Worm (Caenorhabditis elegans): ENCODE results near the gene snb-2.

snb-2 gene

DNA sequence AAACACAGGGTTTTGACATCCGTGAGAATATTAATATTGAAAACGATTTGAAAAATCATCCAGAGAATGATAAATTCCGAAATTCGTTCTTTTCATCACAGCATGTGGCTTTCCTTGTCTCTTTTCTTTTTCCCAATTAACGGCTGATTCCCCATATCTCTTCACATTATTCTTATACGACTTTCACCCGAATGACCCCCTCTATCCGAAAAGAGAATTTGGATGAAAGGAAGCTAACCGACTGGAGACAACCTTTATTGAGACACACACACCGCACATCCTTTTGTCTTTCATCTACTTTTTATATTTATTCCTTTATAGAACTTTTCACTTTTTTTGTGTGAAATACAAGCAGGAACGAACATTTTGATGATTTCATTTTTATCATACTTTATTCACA, 11.9 kb upstream of the snb-2 start:
- TF ChIP-seq ama-1 (optimal IDR thresholded peaks at IDR 0.05) (no peak), ceh-13 (GFP tag; optimal IDR thresholded peaks at IDR 0.05) (no peak), ets-7 (tag; optimal IDR thresholded peaks at IDR 0.05) (no peak), scrt-1 (GFP tag; IDR thresholded peaks at IDR 0.05) (no peak), aly-1 (tag; optimal IDR thresholded peaks at IDR 0.05) (no peak)

DNA sequence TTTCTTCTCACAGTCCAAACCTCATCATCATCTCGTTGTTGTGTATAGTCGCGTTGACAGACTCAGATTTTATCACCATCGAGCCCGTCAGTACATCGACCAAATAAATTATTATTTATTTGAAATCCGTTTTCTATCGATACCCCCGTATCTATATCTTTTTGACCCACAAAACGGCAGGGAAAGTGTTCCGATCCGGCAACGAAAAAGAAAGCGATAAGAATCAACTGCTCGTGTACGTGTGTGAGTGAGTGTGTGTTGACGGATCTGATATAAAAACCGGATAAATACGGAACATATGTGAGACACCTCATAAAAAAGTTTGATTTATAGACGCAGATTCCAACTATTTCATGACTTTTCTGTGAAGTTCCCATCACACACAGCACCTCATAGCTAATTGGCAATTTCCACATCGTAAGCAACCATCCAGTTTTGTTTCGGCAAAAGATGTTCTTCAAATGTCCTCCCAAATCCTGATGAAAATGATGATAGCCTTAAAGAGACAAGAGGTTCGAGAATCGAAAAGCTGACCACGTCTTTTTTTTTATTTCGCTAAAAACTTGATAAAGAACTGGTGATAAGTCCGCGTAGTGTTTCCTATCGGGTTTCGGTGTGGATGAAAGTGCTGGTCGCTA, 8.6 kb upstream of the snb-2 start:
- TF ChIP-seq F13C5.2 (tag; optimal IDR thresholded peaks at IDR 0.05), result no peak
- TF ChIP-seq ama-1 (optimal IDR thresholded peaks at IDR 0.05), result no peak

DNA sequence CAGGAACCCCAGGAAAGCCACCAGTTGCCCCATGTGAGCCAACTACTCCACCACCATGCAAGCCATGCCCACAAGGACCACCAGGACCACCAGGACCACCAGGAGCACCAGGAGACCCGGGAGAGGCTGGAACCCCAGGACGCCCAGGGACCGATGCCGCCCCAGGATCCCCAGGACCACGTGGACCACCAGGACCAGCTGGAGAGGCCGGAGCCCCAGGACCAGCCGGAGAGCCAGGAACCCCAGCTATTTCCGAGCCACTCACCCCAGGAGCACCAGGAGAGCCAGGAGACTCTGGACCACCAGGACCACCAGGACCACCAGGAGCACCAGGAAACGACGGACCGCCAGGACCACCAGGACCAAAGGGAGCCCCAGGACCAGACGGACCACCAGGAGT, 7.8 kb upstream of the snb-2 start:
- TF ChIP-seq pes-1 (GFP tag; IDR thresholded peaks at IDR 0.05) (peak; percentile 21; the same call in 1 of the 2 replicates), B0310.2 (tag; optimal IDR thresholded peaks at IDR 0.05) (peak; percentile 19), scrt-1 (GFP tag; IDR thresholded peaks at IDR 0.05) (0 out of 2 replicates have a peak, but pooled peaks have one; percentile 5), aly-1 (tag; optimal IDR thresholded peaks at IDR 0.05) (peak; percentile 10), hmbx-1 (tag; optimal IDR thresholded peaks at IDR 0.05) (no peak)

DNA sequence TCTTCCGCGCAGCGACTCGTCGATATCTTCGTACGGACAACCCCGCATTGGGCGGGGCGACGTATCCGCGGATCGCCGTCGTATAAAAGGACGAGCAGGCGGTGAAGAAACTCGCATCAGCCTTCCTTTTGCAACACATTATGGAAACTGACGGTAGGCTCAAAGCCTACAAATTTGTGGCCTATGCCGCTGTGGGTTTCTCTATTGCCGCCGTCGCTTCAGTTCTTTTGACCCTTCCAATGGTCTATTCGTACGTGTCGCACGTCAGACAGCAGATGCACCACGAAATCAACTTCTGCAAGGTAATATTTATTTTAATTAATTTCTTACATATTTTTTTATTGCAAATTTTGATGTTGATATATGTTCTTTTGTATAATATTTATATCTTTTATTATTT, 7.2 kb upstream of the snb-2 start:
- TF ChIP-seq ama-1 (optimal IDR thresholded peaks at IDR 0.05), result peak; percentile 8
- TF ChIP-seq ceh-36 (tag; optimal IDR thresholded peaks at IDR 0.05), result no peak

DNA sequence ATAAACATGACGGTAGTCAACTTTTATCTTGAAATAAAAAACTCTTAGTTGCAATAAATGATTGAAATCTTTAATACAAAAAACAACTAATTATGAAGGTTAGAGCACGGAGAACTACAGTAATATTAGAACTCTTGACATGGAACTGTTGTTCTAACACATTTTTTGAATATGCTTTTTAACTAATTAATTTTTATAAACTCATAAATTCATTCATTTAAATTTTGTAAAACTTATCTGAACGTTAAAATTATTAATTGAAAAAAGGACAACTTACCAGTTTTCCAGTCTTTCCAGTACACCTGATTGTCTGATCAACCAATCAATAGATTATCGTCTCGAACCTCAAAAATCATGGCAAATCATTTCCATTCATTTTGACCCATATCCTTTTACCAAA, 6.7 kb upstream of the snb-2 start, which contains the start of gene sqt-3:
TSS of gene sqt-3 (plus strand) at position 301 of the 400 bp plus-strand sequence.
- no peak for TF ChIP-seq pes-1 (GFP tag; IDR thresholded peaks at IDR 0.05)
- no peak for TF ChIP-seq hmbx-1 (tag; optimal IDR thresholded peaks at IDR 0.05)
- TF ChIP-seq sea-1 (GFP tag; conservative IDR thresholded peaks at IDR 0.05), result no peak
- no peak for TF ChIP-seq tbx-11 (GFP tag; IDR thresholded peaks at IDR 0.05)
- TF ChIP-seq ama-1 (optimal IDR thresholded peaks at IDR 0.05), result no peak
- TF ChIP-seq tbx-37 (GFP tag; conservative IDR thresholded peaks at IDR 0.05), result no peak
- TF ChIP-seq B0310.2 (tag; optimal IDR thresholded peaks at IDR 0.05), result no peak
- TF ChIP-seq ceh-36 (tag; optimal IDR thresholded peaks at IDR 0.05), result no peak
- TF ChIP-seq aly-1 (tag; optimal IDR thresholded peaks at IDR 0.05), result no peak
- TF ChIP-seq hmg-4 (GFP tag; optimal IDR thresholded peaks at IDR 0.05), result no peak
- TF ChIP-seq tra-4 (tag; optimal IDR thresholded peaks at IDR 0.05), result no peak
- no peak for TF ChIP-seq ets-7 (tag; optimal IDR thresholded peaks at IDR 0.05)
- no peak for TF ChIP-seq flt-1 (GFP tag; IDR thresholded peaks at IDR 0.05)
- no peak for TF ChIP-seq hnd-1 (tag; optimal IDR thresholded peaks at IDR 0.05)
- no peak for TF ChIP-seq F13C5.2 (tag; optimal IDR thresholded peaks at IDR 0.05)
- no peak for TF ChIP-seq ceh-13 (GFP tag; optimal IDR thresholded peaks at IDR 0.05)
- no peak for TF ChIP-seq scrt-1 (GFP tag; IDR thresholded peaks at IDR 0.05)

DNA sequence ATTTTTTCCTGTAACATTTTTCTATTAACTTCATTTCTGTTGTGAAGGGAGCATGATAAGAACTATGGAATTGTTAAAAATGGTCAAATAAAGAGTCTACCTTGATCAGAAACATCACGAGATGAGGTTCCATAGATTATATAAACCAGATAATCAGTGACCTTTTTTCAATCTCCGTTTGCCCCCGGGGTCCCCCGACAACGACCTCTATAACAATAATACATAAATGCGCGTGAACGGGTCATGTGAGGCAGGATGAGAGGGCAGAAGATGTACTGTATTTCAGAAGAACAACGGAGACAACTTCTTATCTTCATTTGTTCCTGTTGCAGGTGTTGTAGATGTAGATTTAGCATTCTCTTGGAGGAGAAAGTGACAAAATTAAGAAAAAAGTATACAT, 6.1 kb upstream of the snb-2 start:
- TF ChIP-seq flt-1 (GFP tag; IDR thresholded peaks at IDR 0.05) (no peak), B0310.2 (tag; optimal IDR thresholded peaks at IDR 0.05) (no peak), tbx-11 (GFP tag; IDR thresholded peaks at IDR 0.05) (no peak), aly-1 (tag; optimal IDR thresholded peaks at IDR 0.05) (no peak), hmg-4 (GFP tag; optimal IDR thresholded peaks at IDR 0.05) (no peak), F13C5.2 (tag; optimal IDR thresholded peaks at IDR 0.05) (no peak), ets-7 (tag; optimal IDR thresholded peaks at IDR 0.05) (no peak), tra-4 (tag; optimal IDR thresholded peaks at IDR 0.05) (no peak), scrt-1 (GFP tag; IDR thresholded peaks at IDR 0.05) (no peak), hmbx-1 (tag; optimal IDR thresholded peaks at IDR 0.05) (no peak), ama-1 (optimal IDR thresholded peaks at IDR 0.05) (no peak), hnd-1 (tag; optimal IDR thresholded peaks at IDR 0.05) (no peak), ceh-36 (tag; optimal IDR thresholded peaks at IDR 0.05) (no peak), ceh-13 (GFP tag; optimal IDR thresholded peaks at IDR 0.05) (no peak), sea-1 (GFP tag; conservative IDR thresholded peaks at IDR 0.05) (no peak), pes-1 (GFP tag; IDR thresholded peaks at IDR 0.05) (no peak), tbx-37 (GFP tag; conservative IDR thresholded peaks at IDR 0.05) (no peak)

DNA sequence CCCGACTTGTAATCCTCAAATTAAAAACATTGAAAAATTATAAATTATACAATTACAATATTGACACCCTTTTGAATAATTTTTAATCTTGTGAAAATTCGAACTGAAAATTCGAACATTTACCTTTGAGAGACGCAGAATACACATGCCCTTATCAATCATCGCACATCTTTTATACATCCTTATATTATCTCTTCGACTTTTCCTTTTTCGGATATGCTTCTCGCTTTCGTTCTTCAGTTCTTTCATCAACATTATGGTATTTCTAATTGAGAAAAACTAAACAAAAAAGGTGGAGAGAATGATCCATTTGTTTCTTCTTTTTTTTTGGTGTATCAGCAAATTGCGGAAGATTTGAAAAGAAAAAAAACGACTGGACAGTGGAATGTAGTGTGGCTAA, 3.7 kb upstream of the snb-2 start:
- TF ChIP-seq hnd-1 (tag; optimal IDR thresholded peaks at IDR 0.05), result no peak
- no peak for TF ChIP-seq ets-7 (tag; optimal IDR thresholded peaks at IDR 0.05)
- TF ChIP-seq B0310.2 (tag; optimal IDR thresholded peaks at IDR 0.05), result no peak

DNA sequence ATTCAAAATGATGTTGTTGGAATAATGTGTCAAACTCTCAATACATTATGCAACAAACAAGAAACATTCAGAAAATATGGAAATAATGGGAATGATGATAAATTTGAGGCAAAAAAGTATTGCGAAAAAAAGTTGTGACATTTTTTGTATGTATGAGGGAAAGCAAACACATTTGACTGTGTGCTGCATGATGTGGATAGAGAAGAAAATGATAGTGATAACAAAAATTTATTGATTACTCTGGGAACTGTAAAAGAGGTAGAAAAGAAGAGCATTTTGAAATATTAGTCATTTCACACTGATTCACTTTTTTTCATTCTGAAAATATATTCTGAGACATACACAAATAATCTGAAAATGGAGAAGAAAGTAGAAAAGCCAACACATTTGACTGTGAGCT, 2.1 kb upstream of the snb-2 start:
- no peak for TF ChIP-seq F13C5.2 (tag; optimal IDR thresholded peaks at IDR 0.05)
- no peak for TF ChIP-seq aly-1 (tag; optimal IDR thresholded peaks at IDR 0.05)
- no peak for TF ChIP-seq ets-7 (tag; optimal IDR thresholded peaks at IDR 0.05)
- TF ChIP-seq ceh-13 (GFP tag; optimal IDR thresholded peaks at IDR 0.05), result no peak
- TF ChIP-seq ama-1 (optimal IDR thresholded peaks at IDR 0.05), result no peak
- TF ChIP-seq tra-4 (tag; optimal IDR thresholded peaks at IDR 0.05), result no peak

DNA sequence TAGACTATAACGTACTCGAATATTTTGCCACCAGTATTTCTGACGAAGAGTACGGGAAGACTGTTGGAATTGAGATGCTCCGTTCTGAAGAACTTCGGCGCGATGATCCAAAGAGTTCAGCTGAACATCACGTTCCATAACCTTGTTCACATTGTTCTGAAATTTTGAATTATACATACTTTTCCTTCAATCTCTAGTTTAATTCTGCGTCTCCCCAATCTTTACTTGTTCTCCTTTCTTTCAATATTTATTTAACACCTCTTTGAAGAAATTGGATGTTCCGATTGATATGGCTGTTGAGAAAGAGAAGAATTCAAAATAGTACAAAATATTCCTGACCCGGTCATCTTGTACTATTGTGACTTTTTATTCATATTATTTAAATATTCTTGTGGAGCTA, 863 bp downstream of the snb-2 start, which contains the start of gene F23H12.3:
TSS of gene F23H12.3 (plus strand) at position 301 of the 400 bp plus-strand sequence.
- TF ChIP-seq ama-1 (optimal IDR thresholded peaks at IDR 0.05) (no peak), ets-7 (tag; optimal IDR thresholded peaks at IDR 0.05) (no peak), ceh-13 (GFP tag; optimal IDR thresholded peaks at IDR 0.05) (no peak), F13C5.2 (tag; optimal IDR thresholded peaks at IDR 0.05) (no peak), scrt-1 (GFP tag; IDR thresholded peaks at IDR 0.05) (no peak), hmbx-1 (tag; optimal IDR thresholded peaks at IDR 0.05) (no peak), flt-1 (GFP tag; IDR thresholded peaks at IDR 0.05) (no peak), aly-1 (tag; optimal IDR thresholded peaks at IDR 0.05) (no peak), pes-1 (GFP tag; IDR thresholded peaks at IDR 0.05) (no peak), ceh-36 (tag; optimal IDR thresholded peaks at IDR 0.05) (no peak), tbx-11 (GFP tag; IDR thresholded peaks at IDR 0.05) (no peak), B0310.2 (tag; optimal IDR thresholded peaks at IDR 0.05) (no peak)

Data from whole organism, early embryonic.